Worm (Caenorhabditis elegans): ENCODE results near the gene pgm-1.

- TF ChIP-seq dmd-4 (tag; optimal IDR thresholded peaks at IDR 0.05; ENCODE audit: borderline replicate concordance) (no peak), fkh-10 (GFP tag; optimal IDR thresholded peaks at IDR 0.05) (no peak), hlh-15 (tag; optimal IDR thresholded peaks at IDR 0.05) (no peak)
These were observed 39.4 kb upstream of the pgm-1 start, which contains the start of gene T23B7.3 for ce11 chrII:4849885-4850284.

Measured in whole organism, late embryonic.